Worm (Caenorhabditis elegans): ENCODE results near the gene cest-12.

cest-12 gene

DNA sequence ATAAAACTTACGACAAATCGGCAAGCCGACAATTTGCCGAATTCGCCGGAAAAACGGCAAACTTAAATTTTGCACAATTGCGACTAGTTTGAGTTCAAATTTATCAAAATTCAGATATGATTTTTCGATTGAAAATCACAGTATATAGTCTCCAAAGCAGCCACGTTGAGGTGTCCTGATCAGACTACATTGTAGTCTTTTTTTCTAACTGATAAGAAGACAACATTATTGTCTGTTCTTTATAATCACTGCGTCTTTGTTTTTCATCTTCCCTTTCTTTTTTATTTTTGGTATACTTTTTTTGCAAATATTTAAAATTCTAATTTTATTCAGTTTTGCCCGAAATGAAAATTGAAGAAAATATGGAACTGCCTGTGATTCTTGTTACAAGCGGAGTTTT is at the start of gene cest-12, which contains the start of gene lonp-2:
cest-12 (minus strand) TSS at position 101 of the 400 bp plus-strand sequence.
lonp-2 (plus strand) TSS at position 334 of the 400 bp plus-strand sequence.
- no peak for TF ChIP-seq sea-1 (GFP tag; conservative IDR thresholded peaks at IDR 0.05)
- no peak for TF ChIP-seq scrt-1 (GFP tag; IDR thresholded peaks at IDR 0.05)
- no peak for TF ChIP-seq hnd-1 (tag; optimal IDR thresholded peaks at IDR 0.05)
- no peak for TF ChIP-seq ama-1 (optimal IDR thresholded peaks at IDR 0.05)
- TF ChIP-seq pes-1 (GFP tag; IDR thresholded peaks at IDR 0.05) = no peak
- TF ChIP-seq ceh-13 (GFP tag; optimal IDR thresholded peaks at IDR 0.05) = no peak
- no peak for TF ChIP-seq tra-4 (tag; optimal IDR thresholded peaks at IDR 0.05)
- TF ChIP-seq ceh-36 (tag; optimal IDR thresholded peaks at IDR 0.05) = no peak
- no peak for TF ChIP-seq hmg-4 (GFP tag; optimal IDR thresholded peaks at IDR 0.05)
- TF ChIP-seq tbx-11 (GFP tag; IDR thresholded peaks at IDR 0.05) = no peak

- no peak for TF ChIP-seq pes-1 (GFP tag; IDR thresholded peaks at IDR 0.05)
- no peak for TF ChIP-seq aly-1 (tag; optimal IDR thresholded peaks at IDR 0.05)
- no peak for TF ChIP-seq ceh-36 (tag; optimal IDR thresholded peaks at IDR 0.05)
- no peak for TF ChIP-seq sea-1 (GFP tag; conservative IDR thresholded peaks at IDR 0.05)
- TF ChIP-seq tbx-37 (GFP tag; conservative IDR thresholded peaks at IDR 0.05) = no peak
- no peak for TF ChIP-seq B0310.2 (tag; optimal IDR thresholded peaks at IDR 0.05)
- no peak for TF ChIP-seq scrt-1 (GFP tag; IDR thresholded peaks at IDR 0.05)
- TF ChIP-seq tbx-11 (GFP tag; IDR thresholded peaks at IDR 0.05) = no peak
- TF ChIP-seq hnd-1 (tag; optimal IDR thresholded peaks at IDR 0.05) = no peak
- TF ChIP-seq ama-1 (optimal IDR thresholded peaks at IDR 0.05) = no peak
- TF ChIP-seq flt-1 (GFP tag; IDR thresholded peaks at IDR 0.05) = no peak
- TF ChIP-seq hmg-4 (GFP tag; optimal IDR thresholded peaks at IDR 0.05) = no peak
- no peak for TF ChIP-seq hmbx-1 (tag; optimal IDR thresholded peaks at IDR 0.05)
- TF ChIP-seq tra-4 (tag; optimal IDR thresholded peaks at IDR 0.05) = no peak
- no peak for TF ChIP-seq ets-7 (tag; optimal IDR thresholded peaks at IDR 0.05)
Measured at ce11 chrIII:12156582-12156981, 49.2 kb upstream of the cest-12 start.

DNA sequence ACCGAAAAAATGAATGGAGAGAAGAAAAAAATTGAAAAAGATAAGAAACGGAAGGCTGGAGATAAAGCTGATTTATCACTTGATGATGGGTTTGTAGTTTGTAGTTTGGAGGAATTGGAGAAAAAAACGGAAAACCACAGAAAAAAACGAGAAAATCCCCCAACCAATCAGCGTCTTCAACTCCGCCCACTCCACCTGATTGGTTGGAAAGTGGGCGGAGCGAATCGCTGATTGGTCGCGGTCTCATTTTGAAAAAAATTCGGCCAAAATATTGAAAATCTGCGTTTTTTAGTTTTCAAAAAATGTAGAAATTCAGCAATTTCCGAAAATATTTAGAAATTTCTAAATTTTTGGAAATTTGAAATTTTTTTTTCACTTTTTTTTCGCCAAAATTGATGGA is 48.4 kb upstream of the cest-12 start:
- TF ChIP-seq sea-1 (GFP tag; conservative IDR thresholded peaks at IDR 0.05) = no peak
- TF ChIP-seq ceh-13 (GFP tag; optimal IDR thresholded peaks at IDR 0.05) = no peak
- TF ChIP-seq ets-7 (tag; optimal IDR thresholded peaks at IDR 0.05) = no peak
- no peak for TF ChIP-seq tbx-37 (GFP tag; conservative IDR thresholded peaks at IDR 0.05)

ce11 chrIII:12153514-12153913 is 46.2 kb upstream of the cest-12 start:
- TF ChIP-seq hmbx-1 (tag; optimal IDR thresholded peaks at IDR 0.05) (no peak), sea-1 (GFP tag; conservative IDR thresholded peaks at IDR 0.05) (no peak), tbx-11 (GFP tag; IDR thresholded peaks at IDR 0.05) (no peak), aly-1 (tag; optimal IDR thresholded peaks at IDR 0.05) (no peak), tra-4 (tag; optimal IDR thresholded peaks at IDR 0.05) (no peak), flt-1 (GFP tag; IDR thresholded peaks at IDR 0.05) (no peak), ceh-36 (tag; optimal IDR thresholded peaks at IDR 0.05) (no peak), pes-1 (GFP tag; IDR thresholded peaks at IDR 0.05) (no peak)

DNA sequence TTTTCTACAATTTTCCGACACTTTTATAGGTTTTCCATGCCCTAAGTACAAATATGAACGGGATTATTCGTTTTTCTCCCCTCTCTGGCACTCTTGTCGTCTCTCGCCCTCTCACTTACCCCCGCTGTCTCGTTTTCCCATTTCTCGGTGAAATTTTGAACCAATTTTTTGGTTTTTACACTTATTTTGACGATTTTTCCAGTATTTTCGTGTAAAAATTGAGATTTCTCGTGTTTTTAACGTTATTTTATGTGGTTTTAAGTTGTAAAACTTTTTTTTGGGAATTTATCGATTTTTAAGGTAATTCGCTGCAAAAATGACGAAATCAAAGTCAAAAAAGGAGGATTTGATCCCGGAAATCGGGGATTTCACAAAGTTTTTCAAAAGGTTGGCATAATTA is 45.3 kb upstream of the cest-12 start, which contains the start of gene Y75B8A.7:
Y75B8A.7 (plus strand) TSS at position 301 of the 400 bp plus-strand sequence.
- TF ChIP-seq ceh-36 (tag; optimal IDR thresholded peaks at IDR 0.05) = no peak
- no peak for TF ChIP-seq ets-7 (tag; optimal IDR thresholded peaks at IDR 0.05)
- no peak for TF ChIP-seq hmbx-1 (tag; optimal IDR thresholded peaks at IDR 0.05)
- TF ChIP-seq scrt-1 (GFP tag; IDR thresholded peaks at IDR 0.05) = no peak
- TF ChIP-seq hmg-4 (GFP tag; optimal IDR thresholded peaks at IDR 0.05) = no peak

DNA sequence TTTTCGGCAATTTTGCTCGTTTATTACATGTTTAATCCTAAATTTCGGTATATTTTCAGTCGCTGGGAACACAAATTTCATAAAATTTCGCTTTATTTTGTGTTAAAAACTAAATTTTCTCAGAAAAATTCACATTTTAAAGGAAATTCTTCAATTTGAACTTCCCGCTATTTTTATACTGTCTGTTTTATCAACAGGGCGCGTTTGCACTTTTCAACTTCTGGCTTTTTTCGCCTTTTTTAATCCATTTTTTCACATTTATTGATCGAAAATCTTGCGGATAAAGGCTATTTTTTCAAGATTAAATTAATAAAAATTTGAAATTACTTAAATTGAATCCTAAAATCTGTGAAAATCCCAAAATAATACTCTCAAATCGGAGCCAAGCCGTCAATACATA is 44.8 kb upstream of the cest-12 start:
- TF ChIP-seq F13C5.2 (tag; optimal IDR thresholded peaks at IDR 0.05) (peak; percentile 5), pes-1 (GFP tag; IDR thresholded peaks at IDR 0.05) (no peak), scrt-1 (GFP tag; IDR thresholded peaks at IDR 0.05) (no peak), ceh-13 (GFP tag; optimal IDR thresholded peaks at IDR 0.05) (no peak)

DNA sequence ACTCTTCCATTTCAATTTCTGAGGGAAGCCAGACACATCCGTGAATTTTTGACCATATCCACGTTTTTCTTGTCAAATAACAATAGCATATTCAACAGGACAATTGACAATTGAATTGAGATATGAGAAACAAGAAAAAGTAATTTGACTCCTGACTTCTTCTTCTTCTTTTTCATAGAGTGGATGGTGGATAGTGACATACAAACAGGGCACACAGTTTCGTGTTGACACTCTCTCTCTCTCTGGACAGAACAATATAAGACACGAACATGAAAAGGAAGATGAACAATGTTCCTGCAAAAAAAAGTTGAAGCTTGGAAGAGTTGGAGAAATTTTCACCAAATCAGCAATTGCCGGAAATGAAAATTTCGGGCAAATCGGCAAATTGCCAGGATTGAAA is 43.8 kb upstream of the cest-12 start:
- no peak for TF ChIP-seq B0310.2 (tag; optimal IDR thresholded peaks at IDR 0.05)

ce11 chrIII:12149958-12150357 is 42.6 kb upstream of the cest-12 start:
- peak; percentile 30 for TF ChIP-seq aly-1 (tag; optimal IDR thresholded peaks at IDR 0.05)
- TF ChIP-seq ama-1 (optimal IDR thresholded peaks at IDR 0.05) = no peak

ce11 chrIII:12143792-12144191 is 36.5 kb upstream of the cest-12 start:
- TF ChIP-seq scrt-1 (GFP tag; IDR thresholded peaks at IDR 0.05) (no peak), B0310.2 (tag; optimal IDR thresholded peaks at IDR 0.05) (no peak), flt-1 (GFP tag; IDR thresholded peaks at IDR 0.05) (no peak), ceh-36 (tag; optimal IDR thresholded peaks at IDR 0.05) (peak; percentile 60), ceh-13 (GFP tag; optimal IDR thresholded peaks at IDR 0.05) (no peak)

All from whole organism, early embryonic.